Fruit fly (Drosophila melanogaster): Measurements from ENCODE around the gene CG18171.
A peak's percentile ranks its signal among the peaks of the same experiment; 100 is the strongest.

DNA sequence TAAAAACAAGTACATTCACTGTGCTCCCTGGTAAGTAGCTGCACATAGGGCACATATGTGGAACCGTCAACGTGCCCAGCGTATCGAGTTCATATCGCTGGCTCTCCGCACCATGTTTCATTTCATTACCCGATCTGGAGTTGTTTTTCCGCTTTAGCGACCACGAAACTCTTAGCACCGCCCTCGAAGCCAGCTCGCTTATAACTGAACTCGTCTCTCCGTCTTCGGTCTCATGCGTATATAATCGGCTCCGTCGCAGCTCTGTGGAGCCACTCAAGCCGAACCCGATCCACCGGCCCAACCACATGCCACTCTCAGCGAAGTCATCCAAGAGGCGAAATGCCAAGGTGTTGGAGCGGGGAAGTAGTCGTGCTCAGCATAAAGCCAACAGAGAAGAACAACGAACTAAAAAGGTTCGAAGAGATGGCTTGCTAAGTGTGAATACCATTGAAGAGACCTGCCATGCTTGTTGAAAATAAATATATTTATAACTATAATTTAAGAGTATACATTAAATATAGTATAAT lies 32.6 kb upstream of the CG18171 start, which contains the start of gene Cht2:
- TF ChIP-seq CG8301 (tag; optimal IDR thresholded peaks at IDR 0.05) (no peak), CG13204 (GFP tag; optimal IDR thresholded peaks at IDR 0.05) (peak; percentile 40)

Measured in whole organism, pupa.